Fruit fly (Drosophila melanogaster) S2 (cell line): ENCODE data around the gene CG15042.

Experiments
- CG8478 ChIP-seq: fragments of >200 bp; optimal IDR thresholded peaks from 2 replicates; lab custom pipeline; 2018
- CTCF ChIP-seq, 2 experiments: fragments of >200 bp; optimal IDR thresholded peaks; 2 replicates each; lab custom pipeline; 2018

dm6 chrX:18546785-18547184, 18.7 kb upstream of the CG15042 start:
- TF ChIP-seq CG8478 (lab: Kevin White, UChicago) (no peak), CTCF (optimal IDR thresholded peaks at IDR 0.05; lab: Kevin White, UChicago) (no peak)
